Worm (Caenorhabditis elegans): ENCODE measurements around the gene F46G10.1.

Gene F46G10.1

DNA sequence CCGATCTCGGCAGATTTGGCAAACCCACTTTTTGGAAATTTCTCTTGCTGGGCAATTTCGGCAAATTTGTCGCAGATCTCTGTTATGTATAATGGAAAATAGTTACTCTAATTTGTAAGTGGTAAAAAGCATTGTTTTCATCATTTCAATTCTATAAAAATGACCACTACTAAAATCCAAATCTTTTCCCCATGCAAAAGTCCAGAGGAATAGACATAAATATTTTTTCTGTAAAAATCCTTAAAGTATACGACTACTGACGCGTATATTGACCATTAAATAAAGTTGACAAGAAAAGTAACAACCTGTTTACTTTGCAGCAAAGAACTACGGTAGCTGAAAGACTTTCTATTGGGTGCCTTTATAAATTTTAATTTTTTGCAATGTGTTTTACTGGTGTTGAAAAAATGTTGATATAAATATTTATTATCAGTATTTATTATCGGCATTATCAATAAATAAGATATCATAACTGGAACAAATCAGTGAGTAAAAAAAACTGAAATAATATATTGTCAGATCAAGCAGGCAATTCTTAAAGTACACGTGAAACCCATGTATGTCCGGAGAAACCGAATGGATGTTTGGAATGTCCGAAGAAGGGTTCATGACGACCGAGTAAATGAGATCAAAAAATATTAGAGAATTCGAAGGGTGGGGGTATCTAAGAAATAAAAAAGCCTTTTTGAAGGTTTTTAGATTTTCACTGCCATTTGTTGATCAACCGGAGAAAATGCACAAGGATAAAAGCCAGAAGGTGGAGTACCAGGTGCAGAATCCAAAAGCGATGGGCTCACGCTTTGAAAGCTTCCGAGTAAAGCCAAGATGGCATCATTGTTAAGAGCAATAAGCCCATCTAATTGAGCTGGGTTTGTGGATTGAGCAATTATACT lies 37.9 kb upstream of the F46G10.1 start (continued):
- TF ChIP-seq dpl-1 (GFP tag; optimal IDR thresholded peaks at IDR 0.05), result no peak
- no peak for TF ChIP-seq pqm-1 (tag; optimal IDR thresholded peaks at IDR 0.05)
- no peak for TF ChIP-seq mab-9 (GFP tag; IDR thresholded peaks at IDR 0.05)
- no peak for TF ChIP-seq lin-39 (tag; optimal IDR thresholded peaks at IDR 0.05)
- TF ChIP-seq vab-15 (tag; optimal IDR thresholded peaks at IDR 0.05), result no peak
- no peak for TF ChIP-seq unc-30 (tag; optimal IDR thresholded peaks at IDR 0.05)
- TF ChIP-seq ceh-90 (tag; optimal IDR thresholded peaks at IDR 0.05), result no peak
- peak; percentile 11 for TF ChIP-seq pax-3 (tag; optimal IDR thresholded peaks at IDR 0.05)
- no peak for TF ChIP-seq dsc-1 (tag; optimal IDR thresholded peaks at IDR 0.05)
- TF ChIP-seq sup-37 (GFP tag; optimal IDR thresholded peaks at IDR 0.05), result peak; percentile 8
- no peak for TF ChIP-seq fkh-10 (GFP tag; optimal IDR thresholded peaks at IDR 0.05)
- TF ChIP-seq lsy-2 (tag; optimal IDR thresholded peaks at IDR 0.05), result peak; percentile 39 to 43
- TF ChIP-seq fos-1 (tag; optimal IDR thresholded peaks at IDR 0.05), result no peak
- TF ChIP-seq egl-13 (tag; optimal IDR thresholded peaks at IDR 0.05), result no peak
- TF ChIP-seq nhr-20 (tag; optimal IDR thresholded peaks at IDR 0.05), result peak; percentile 52
- no peak for TF ChIP-seq lir-3 (tag; optimal IDR thresholded peaks at IDR 0.05; ENCODE audit: poor library complexity)
- TF ChIP-seq ces-1 (GFP tag; optimal IDR thresholded peaks at IDR 0.05), result no peak
- no peak for TF ChIP-seq unc-86 (tag; optimal IDR thresholded peaks at IDR 0.05)
- no peak for TF ChIP-seq efl-1 (optimal IDR thresholded peaks at IDR 0.05)
- TF ChIP-seq efl-1 (GFP tag; optimal IDR thresholded peaks at IDR 0.05 in 1 of 2), result peak in 1 of 2 experiments; percentile 67
- TF ChIP-seq xbp-1 (tag; optimal IDR thresholded peaks at IDR 0.05), result no peak
- TF ChIP-seq blmp-1 (tag; optimal IDR thresholded peaks at IDR 0.05), result no peak
- no peak for TF ChIP-seq pag-3 (tag; optimal IDR thresholded peaks at IDR 0.05; ENCODE audit: borderline replicate concordance, insufficient read depth)
- no peak for TF ChIP-seq unc-130 (tag; optimal IDR thresholded peaks at IDR 0.05)
- TF ChIP-seq grh-1 (GFP tag; IDR thresholded peaks at IDR 0.05), result no peak
- TF ChIP-seq lin-15B (tag; optimal IDR thresholded peaks at IDR 0.05), result no peak
- no peak for TF ChIP-seq ets-5 (GFP tag; IDR thresholded peaks at IDR 0.05)
- TF ChIP-seq hlh-17 (GFP tag; optimal IDR thresholded peaks at IDR 0.05; ENCODE audit: borderline replicate concordance), result no peak
- TF ChIP-seq unc-98 (GFP tag; IDR thresholded peaks at IDR 0.05), result no peak
- TF ChIP-seq nhr-71 (tag; optimal IDR thresholded peaks at IDR 0.05), result peak; percentile 77
- peak; percentile 66 for TF ChIP-seq nhr-47 (tag; optimal IDR thresholded peaks at IDR 0.05)
- TF ChIP-seq nhr-76 (tag; optimal IDR thresholded peaks at IDR 0.05), result no peak
- no peak for TF ChIP-seq C34B4.2 (tag; optimal IDR thresholded peaks at IDR 0.05)

DNA sequence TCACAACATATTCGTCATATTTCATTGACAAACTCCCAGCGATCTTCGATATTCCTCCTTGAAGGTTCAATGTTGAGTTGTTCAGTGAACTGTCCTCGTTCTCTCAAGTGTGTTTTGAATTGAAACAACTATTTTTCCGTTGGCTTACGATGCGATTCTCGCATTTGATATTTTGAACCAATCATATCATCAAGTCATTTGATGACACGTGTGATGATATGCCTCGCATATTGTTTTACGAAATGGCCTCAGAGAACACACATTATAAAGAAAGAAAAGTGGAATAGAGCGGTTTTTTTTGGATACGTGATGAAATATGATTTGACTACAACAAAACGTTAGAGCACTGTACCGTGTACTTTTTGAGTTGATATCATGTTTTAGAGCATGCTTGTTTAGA lies 36.9 kb upstream of the F46G10.1 start:
- TF ChIP-seq unc-86 (tag; optimal IDR thresholded peaks at IDR 0.05), result no peak
- no peak for TF ChIP-seq lin-39 (tag; optimal IDR thresholded peaks at IDR 0.05)
- no peak for TF ChIP-seq ets-5 (GFP tag; IDR thresholded peaks at IDR 0.05)
- no peak for TF ChIP-seq egl-27 (tag; optimal IDR thresholded peaks at IDR 0.05)
- TF ChIP-seq lin-15B (tag; optimal IDR thresholded peaks at IDR 0.05), result no peak
- peak; percentile 35 to 44 for TF ChIP-seq lsy-2 (tag; optimal IDR thresholded peaks at IDR 0.05)
- TF ChIP-seq aha-1 (tag; optimal IDR thresholded peaks at IDR 0.05), result no peak
- no peak for TF ChIP-seq C34B4.2 (tag; optimal IDR thresholded peaks at IDR 0.05)
- TF ChIP-seq nhr-28 (tag; optimal IDR thresholded peaks at IDR 0.05), result no peak
- no peak for TF ChIP-seq pax-3 (tag; optimal IDR thresholded peaks at IDR 0.05)
- no peak for TF ChIP-seq ama-1 (optimal IDR thresholded peaks at IDR 0.05)
- TF ChIP-seq elt-2 (tag; optimal IDR thresholded peaks at IDR 0.05), result peak; percentile 59
- TF ChIP-seq nhr-11 (tag; optimal IDR thresholded peaks at IDR 0.05), result no peak
- TF ChIP-seq nhr-71 (tag; optimal IDR thresholded peaks at IDR 0.05), result peak; percentile 94
- peak; percentile 97 for TF ChIP-seq nhr-19 (GFP tag; conservative IDR thresholded peaks at IDR 0.05)
- no peak for TF ChIP-seq nhr-237 (tag; optimal IDR thresholded peaks at IDR 0.05)
- TF ChIP-seq nhr-47 (tag; optimal IDR thresholded peaks at IDR 0.05), result peak; percentile 62
- peak; percentile 67 for TF ChIP-seq skn-1 (tag; optimal IDR thresholded peaks at IDR 0.05)
- TF ChIP-seq efl-3 (GFP tag; optimal IDR thresholded peaks at IDR 0.05), result no peak
- no peak for TF ChIP-seq tlp-1 (tag; optimal IDR thresholded peaks at IDR 0.05)
- peak; percentile 86 for TF ChIP-seq snu-23 (GFP tag; optimal IDR thresholded peaks at IDR 0.05)
- no peak for TF ChIP-seq sptf-1 (tag; optimal IDR thresholded peaks at IDR 0.05)
- TF ChIP-seq pqm-1 (tag; optimal IDR thresholded peaks at IDR 0.05), result no peak
- no peak for TF ChIP-seq Y116A8C.19 (tag; optimal IDR thresholded peaks at IDR 0.05; ENCODE audit: borderline replicate concordance)
- no peak for TF ChIP-seq ztf-11 (tag; optimal IDR thresholded peaks at IDR 0.05)
- TF ChIP-seq swsn-7 (tag; optimal IDR thresholded peaks at IDR 0.05), result no peak
- TF ChIP-seq unc-30 (tag; optimal IDR thresholded peaks at IDR 0.05), result no peak
- TF ChIP-seq lin-35 (GFP tag; optimal IDR thresholded peaks at IDR 0.05), result peak in 1 of 2 experiments; percentile 80
